Worm (Caenorhabditis elegans): Measurements from ENCODE around the gene dylt-3.

Gene dylt-3

ce11 chrII:8223422-8223821, 41.9 kb downstream of the dylt-3 start:
- TF ChIP-seq ama-1 (optimal IDR thresholded peaks at IDR 0.05): no peak
- peak; percentile 43 for TF ChIP-seq nhr-25 (tag; optimal IDR thresholded peaks at IDR 0.05)
- no peak for TF ChIP-seq lin-15B (tag; optimal IDR thresholded peaks at IDR 0.05)
- no peak for TF ChIP-seq snpc-4 (tag; optimal IDR thresholded peaks at IDR 0.05)
- TF ChIP-seq skn-1 (tag; optimal IDR thresholded peaks at IDR 0.05): no peak
- TF ChIP-seq unc-62 (GFP tag; optimal IDR thresholded peaks at IDR 0.05): no peak

- no peak for TF ChIP-seq elt-1 (tag; optimal IDR thresholded peaks at IDR 0.05)
Observed at ce11 chrII:8223945-8224344, 42.4 kb downstream of the dylt-3 start.

- TF ChIP-seq elt-1 (tag; optimal IDR thresholded peaks at IDR 0.05) (peak; percentile 44), nhr-23 (tag; optimal IDR thresholded peaks at IDR 0.05) (peak; percentile 54), egl-5 (tag; optimal IDR thresholded peaks at IDR 0.05) (no peak), nhr-43 (tag; optimal IDR thresholded peaks at IDR 0.05; ENCODE audit: poor library complexity, severe bottlenecking) (peak; percentile 7)
Observed at ce11 chrII:8224623-8225022, 43.1 kb downstream of the dylt-3 start.

DNA sequence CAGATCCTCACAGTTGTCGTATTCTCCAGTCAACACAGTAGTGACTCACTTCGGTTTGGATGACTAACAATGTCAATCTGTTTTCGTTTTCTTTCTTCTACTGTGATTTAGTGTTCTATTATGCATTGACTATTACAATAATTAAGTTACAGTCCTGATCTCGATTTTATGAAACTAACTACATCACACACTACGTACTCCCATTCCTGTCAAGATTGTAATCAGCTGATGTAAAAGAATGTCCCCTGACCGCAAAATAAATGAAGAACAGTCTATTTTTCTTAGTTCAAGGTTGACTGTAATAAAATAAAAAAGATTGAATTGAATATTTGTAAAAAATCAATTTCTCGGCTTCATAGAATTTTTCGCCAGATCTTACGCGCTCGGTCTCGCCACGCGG, 43.8 kb downstream of the dylt-3 start:
- TF ChIP-seq pha-4 (tag; optimal IDR thresholded peaks at IDR 0.05) (no peak), ZK546.5 (tag; optimal IDR thresholded peaks at IDR 0.05) (no peak), egl-5 (tag; optimal IDR thresholded peaks at IDR 0.05) (no peak), elt-3 (tag; optimal IDR thresholded peaks at IDR 0.05) (no peak), elt-1 (tag; optimal IDR thresholded peaks at IDR 0.05) (peak; percentile 61), lin-39 (tag; optimal IDR thresholded peaks at IDR 0.05) (no peak)

ce11 chrII:8225914-8226313, 44.4 kb downstream of the dylt-3 start:
- no peak for TF ChIP-seq unc-39 (tag; optimal IDR thresholded peaks at IDR 0.05)
- peak; percentile 26 for TF ChIP-seq nhr-43 (tag; optimal IDR thresholded peaks at IDR 0.05; ENCODE audit: poor library complexity, severe bottlenecking)
- TF ChIP-seq nhr-67 (tag; optimal IDR thresholded peaks at IDR 0.05): no peak
- TF ChIP-seq nhr-11 (tag; optimal IDR thresholded peaks at IDR 0.05): no peak
- no peak for TF ChIP-seq R02D3.7 (tag; optimal IDR thresholded peaks at IDR 0.05)
- TF ChIP-seq egl-27 (tag; optimal IDR thresholded peaks at IDR 0.05): no peak
- peak; percentile 52 for TF ChIP-seq nhr-25 (tag; optimal IDR thresholded peaks at IDR 0.05)
- TF ChIP-seq ama-1 (optimal IDR thresholded peaks at IDR 0.05): peak; percentile 32
- TF ChIP-seq ZK546.5 (tag; optimal IDR thresholded peaks at IDR 0.05): no peak
- peak; percentile 13 for TF ChIP-seq nfya-1 (tag; optimal IDR thresholded peaks at IDR 0.05; ENCODE audit: insufficient read depth)

DNA sequence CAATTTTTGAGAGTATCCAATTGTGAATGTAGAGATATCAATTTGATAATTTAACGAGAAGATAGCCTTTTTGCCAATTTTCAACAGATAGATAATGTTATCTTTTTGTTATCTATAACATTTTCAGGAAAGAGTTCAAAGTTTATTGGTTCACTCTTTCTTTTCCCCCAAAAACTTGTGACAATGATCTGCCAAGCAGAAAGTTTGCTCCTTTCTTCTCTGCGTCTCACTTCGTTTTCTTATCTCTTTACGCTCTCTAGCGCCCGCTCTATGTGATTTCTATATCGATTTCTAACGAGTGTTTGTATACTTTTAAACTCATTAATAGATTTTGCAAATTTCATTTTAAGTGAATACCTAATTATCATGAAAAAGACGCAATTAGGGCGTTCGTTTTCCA, 44.9 kb downstream of the dylt-3 start:
- TF ChIP-seq nhr-76 (tag; optimal IDR thresholded peaks at IDR 0.05): no peak
- TF ChIP-seq eor-1 (tag; optimal IDR thresholded peaks at IDR 0.05): no peak
- TF ChIP-seq elt-2 (tag; optimal IDR thresholded peaks at IDR 0.05): peak; percentile 95
- TF ChIP-seq pha-4 (tag; optimal IDR thresholded peaks at IDR 0.05): peak; percentile 68
- TF ChIP-seq jun-1 (tag; optimal IDR thresholded peaks at IDR 0.05): no peak
- no peak for TF ChIP-seq ama-1 (optimal IDR thresholded peaks at IDR 0.05)
- peak; percentile 83 for TF ChIP-seq pqm-1 (tag; optimal IDR thresholded peaks at IDR 0.05)
- TF ChIP-seq snpc-4 (tag; optimal IDR thresholded peaks at IDR 0.05): no peak
- peak; percentile 22 for TF ChIP-seq ceh-28 (tag; optimal IDR thresholded peaks at IDR 0.05)
- TF ChIP-seq fkh-10 (GFP tag; optimal IDR thresholded peaks at IDR 0.05): no peak
- no peak for TF ChIP-seq egl-27 (tag; optimal IDR thresholded peaks at IDR 0.05)
- TF ChIP-seq ceh-9 (tag; optimal IDR thresholded peaks at IDR 0.05): no peak
- TF ChIP-seq mdl-1 (tag; optimal IDR thresholded peaks at IDR 0.05): no peak

ce11 chrII:8230976-8231375, 49.4 kb downstream of the dylt-3 start, which contains the start of gene M110.9:
M110.9 (plus strand) TSS chrII:8231276.
- TF ChIP-seq zag-1 (tag; optimal IDR thresholded peaks at IDR 0.05) (no peak), nhr-12 (tag; optimal IDR thresholded peaks at IDR 0.05) (no peak), daf-12 (tag; optimal IDR thresholded peaks at IDR 0.05) (no peak), sea-2 (GFP tag; optimal IDR thresholded peaks at IDR 0.05) (no peak), mdl-1 (tag; optimal IDR thresholded peaks at IDR 0.05) (no peak), ZK546.5 (tag; optimal IDR thresholded peaks at IDR 0.05) (no peak), ceh-82 (tag; optimal IDR thresholded peaks at IDR 0.05) (no peak), elt-3 (tag; optimal IDR thresholded peaks at IDR 0.05) (no peak), egl-27 (tag; optimal IDR thresholded peaks at IDR 0.05) (no peak), egl-5 (tag; optimal IDR thresholded peaks at IDR 0.05) (no peak), nhr-237 (tag; optimal IDR thresholded peaks at IDR 0.05) (no peak), R02D3.7 (tag; optimal IDR thresholded peaks at IDR 0.05) (no peak), skn-1 (tag; optimal IDR thresholded peaks at IDR 0.05) (no peak), mml-1 (tag; optimal IDR thresholded peaks at IDR 0.05) (no peak), nhr-28 (tag; optimal IDR thresholded peaks at IDR 0.05) (no peak)
